Worm (Caenorhabditis elegans): ENCODE measurements around the gene F46F5.10.

DNA sequence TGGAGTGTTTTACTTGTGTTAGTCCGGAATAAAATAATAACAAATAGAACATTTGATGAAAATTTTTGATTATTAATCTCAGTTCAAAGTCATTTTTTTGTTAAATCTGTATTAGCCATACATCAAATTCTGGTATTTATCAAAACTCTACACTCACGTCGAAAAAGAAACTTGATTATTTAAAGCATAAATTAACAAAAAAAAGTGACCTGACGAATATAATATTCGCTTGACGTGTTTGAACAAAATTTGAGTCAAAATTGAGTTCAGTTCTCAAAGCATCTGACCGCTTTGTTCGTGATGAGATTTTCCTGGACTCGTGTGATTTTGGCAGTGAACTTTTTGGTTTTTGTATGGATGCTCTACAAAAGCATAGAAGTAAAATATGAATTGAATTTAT is at the start of gene F46F5.10:
- TF ChIP-seq klf-2 (GFP tag; conservative IDR thresholded peaks at IDR 0.05) (no peak), ztf-29 (GFP tag; IDR thresholded peaks at IDR 0.05) (no peak), tab-1 (GFP tag; IDR thresholded peaks at IDR 0.05) (no peak)
